Fruit fly (Drosophila melanogaster) whole organism, embryonic: ENCODE measurements around the gene CG43291.

ENCODE experiments used
- CG11398 ChIP-seq: fragments of 200-800 bp; sonication (Bioruptor generic); optimal IDR thresholded peaks from 2 replicates; lab custom pipeline; 2016; ENCODE audit warnings: missing biosample characterization, missing genetic modification characterization
- CG1233 ChIP-seq: fragments of 200-800 bp; sonication (Bioruptor generic); optimal IDR thresholded peaks from 4 replicates; lab custom pipeline; 2018; ENCODE audit warnings: missing biosample characterization, mild to moderate bottlenecking, missing genetic modification characterization
- CG12659 ChIP-seq: fragments of 200-800 bp; sonication (Bioruptor generic); optimal IDR thresholded peaks from 3 replicates; lab custom pipeline; 2017; ENCODE audit warnings: mild to moderate bottlenecking, missing biosample characterization, missing genetic modification reagents, missing genetic modification characterization
- CG15269 ChIP-seq: fragments of 200-800 bp; sonication (Bioruptor generic); optimal IDR thresholded peaks from 2 replicates; lab custom pipeline; 2018; ENCODE audit warnings: missing biosample characterization, mild to moderate bottlenecking, missing genetic modification characterization, moderate library complexity
- CG1603 ChIP-seq: fragments of 200-800 bp; sonication (Bioruptor generic); optimal IDR thresholded peaks from 2 replicates; lab custom pipeline; 2019; ENCODE audit warnings: missing biosample characterization, mild to moderate bottlenecking, missing genetic modification characterization, moderate library complexity
- CG17385 ChIP-seq: fragments of 200-800 bp; sonication (Bioruptor generic); optimal IDR thresholded peaks from 3 replicates; lab custom pipeline; 2018; ENCODE audit warnings: missing biosample characterization, mild to moderate bottlenecking, missing genetic modification characterization
- CG30403 ChIP-seq: fragments of 200-800 bp; sonication (Bioruptor generic); optimal IDR thresholded peaks from 3 replicates; lab custom pipeline; 2016; ENCODE audit warnings: missing biosample characterization, missing genetic modification characterization
- CG3163 ChIP-seq: fragments of 200-800 bp; sonication (Bioruptor generic); optimal IDR thresholded peaks from 3 replicates; lab custom pipeline; 2016; ENCODE audit warnings: missing biosample characterization, missing genetic modification characterization
- CG6765 ChIP-seq: fragments of 200-800 bp; sonication (Bioruptor generic); optimal IDR thresholded peaks from 3 replicates; lab custom pipeline; 2017; ENCODE audit warnings: missing biosample characterization, mild to moderate bottlenecking, missing genetic modification characterization
- CG8290 ChIP-seq, 3 experiments: fragments of 200-800 bp; sonication (Bioruptor generic); optimal IDR thresholded peaks; 2 replicates each; lab custom pipeline; 2016 to 2019; ENCODE audit warnings: missing biosample characterization in 3 of 3, missing genetic modification characterization in 3 of 3, mild to moderate bottlenecking in 2 of 3, moderate library complexity in 1 of 3
- CG9817 ChIP-seq: fragments of 200-800 bp; sonication (Bioruptor generic); optimal IDR thresholded peaks from 2 replicates; lab custom pipeline; 2018; ENCODE audit warnings: missing biosample characterization, mild to moderate bottlenecking, missing genetic modification characterization, moderate library complexity
- ERR ChIP-seq: fragments of 200-800 bp; sonication (Bioruptor generic); optimal IDR thresholded peaks from 2 replicates; lab custom pipeline; 2016; ENCODE audit warnings: missing biosample characterization, missing genetic modification characterization
- HLHmδ ChIP-seq: fragments of 200-800 bp; sonication (Bioruptor generic); optimal IDR thresholded peaks from 2 replicates; lab custom pipeline; 2018; ENCODE audit warnings: missing biosample characterization, mild to moderate bottlenecking, missing genetic modification characterization, moderate library complexity
- Hmr ChIP-seq: fragments of 200-800 bp; sonication (Bioruptor generic); optimal IDR thresholded peaks from 3 replicates; lab custom pipeline; 2017; ENCODE audit warnings: mild to moderate bottlenecking, missing biosample characterization, missing genetic modification reagents, missing genetic modification characterization
- Mad ChIP-seq: fragments of 200-800 bp; sonication (Bioruptor generic); optimal IDR thresholded peaks from 2 replicates; lab custom pipeline; 2016; ENCODE audit warnings: missing biosample characterization, missing genetic modification characterization
- Med ChIP-seq: fragments of 200-800 bp; sonication (Bioruptor generic); peaks from one replicate; lab custom pipeline; 2016; ENCODE audit warnings: missing biosample characterization, missing genetic modification characterization, mild to moderate bottlenecking, inconsistent platforms, moderate library complexity
- Meics ChIP-seq: fragments of 200-800 bp; sonication (Bioruptor generic); optimal IDR thresholded peaks from 2 replicates; lab custom pipeline; 2017; ENCODE audit warnings: missing biosample characterization, mild to moderate bottlenecking, missing genetic modification characterization
- Mrtf ChIP-seq: fragments of 200-800 bp; sonication (Bioruptor generic); IDR thresholded peaks from 3 replicates; pipeline ENCODE4 v1.3.6; 2022; ENCODE audit warnings: missing biosample characterization, missing genetic modification characterization
- NC2β ChIP-seq: fragments of 200-800 bp; sonication (Bioruptor generic); optimal IDR thresholded peaks from 2 replicates; lab custom pipeline; 2016; ENCODE audit warnings: missing biosample characterization, missing genetic modification characterization
- PHDP ChIP-seq: fragments of 200-800 bp; sonication (Bioruptor generic); optimal IDR thresholded peaks from 3 replicates; lab custom pipeline; 2018; ENCODE audit warnings: missing biosample characterization, mild to moderate bottlenecking, missing genetic modification characterization, moderate library complexity
- Rfx ChIP-seq: fragments of 200-800 bp; sonication (Bioruptor generic); IDR thresholded peaks from 2 replicates; pipeline ENCODE4 v1.3.6; 2022; ENCODE audit warnings: missing biosample characterization, missing genetic modification characterization
- Sox102F ChIP-seq: fragments of 200-800 bp; sonication (Bioruptor generic); optimal IDR thresholded peaks from 2 replicates; lab custom pipeline; 2018; ENCODE audit warnings: missing biosample characterization, mild to moderate bottlenecking, missing genetic modification characterization, moderate library complexity
- Taf1 ChIP-seq: fragments of 200-800 bp; sonication (Bioruptor generic); IDR thresholded peaks from 2 replicates; pipeline ENCODE4 v1.3.6; 2022; ENCODE audit warnings: missing biosample characterization, missing genetic modification characterization
- cg ChIP-seq: fragments of 200-800 bp; sonication (Bioruptor generic); optimal IDR thresholded peaks from 3 replicates; lab custom pipeline; 2019; ENCODE audit warnings: missing biosample characterization, mild to moderate bottlenecking, missing genetic modification characterization, moderate library complexity
- chinmo ChIP-seq: fragments of 200-800 bp; sonication (Bioruptor generic); IDR thresholded peaks from 4 replicates; pipeline ENCODE4 v1.3.6; 2022; ENCODE audit warnings: missing biosample characterization, missing genetic modification characterization; ENCODE audit not compliant: partially characterized antibody
- dysf ChIP-seq: fragments of 200-800 bp; sonication (Bioruptor generic); IDR thresholded peaks from 3 replicates; pipeline ENCODE4 v1.3.6; 2022; ENCODE audit warnings: missing biosample characterization, missing genetic modification characterization
- fru ChIP-seq: fragments of >200 bp; optimal IDR thresholded peaks from 2 replicates; lab custom pipeline; 2017
- grau ChIP-seq: fragments of 200-800 bp; optimal IDR thresholded peaks from 3 replicates; lab custom pipeline; 2019; ENCODE audit warnings: missing biosample characterization, mild to moderate bottlenecking, missing genetic modification characterization, moderate library complexity
- gsb ChIP-seq: fragments of 200-800 bp; sonication (Bioruptor generic); IDR thresholded peaks from 2 replicates; pipeline ENCODE4 v1.3.6; 2022; ENCODE audit warnings: missing biosample characterization, missing genetic modification characterization
- hth ChIP-seq: fragments of >200 bp; optimal IDR thresholded peaks from 2 replicates; lab custom pipeline; 2017; ENCODE audit warnings: inconsistent platforms
- klu ChIP-seq: fragments of 200-800 bp; sonication (Bioruptor generic); IDR thresholded peaks from 2 replicates; pipeline ENCODE4 v1.3.6; 2022; ENCODE audit warnings: missing biosample characterization, missing genetic modification characterization
- lab ChIP-seq: fragments of 200-800 bp; sonication (Bioruptor generic); optimal IDR thresholded peaks from 3 replicates; lab custom pipeline; 2017; ENCODE audit warnings: missing biosample characterization, missing genetic modification characterization, mild to moderate bottlenecking, moderate library complexity, missing genetic modification reagents
- nau ChIP-seq: fragments of 200-800 bp; sonication (Bioruptor generic); optimal IDR thresholded peaks from 3 replicates; lab custom pipeline; 2017; ENCODE audit warnings: missing biosample characterization, mild to moderate bottlenecking, missing genetic modification characterization, missing genetic modification reagents
- nerfin-1 ChIP-seq: fragments of 200-800 bp; sonication (Bioruptor generic); optimal IDR thresholded peaks from 3 replicates; lab custom pipeline; 2019; ENCODE audit warnings: missing biosample characterization, mild to moderate bottlenecking, missing genetic modification characterization, moderate library complexity
- nmo ChIP-seq: fragments of 200-800 bp; sonication (Bioruptor generic); optimal IDR thresholded peaks from 2 replicates; lab custom pipeline; 2018; ENCODE audit warnings: missing biosample characterization, mild to moderate bottlenecking, missing genetic modification characterization, moderate library complexity
- org-1 ChIP-seq: fragments of 200-800 bp; sonication (Bioruptor generic); optimal IDR thresholded peaks from 2 replicates; lab custom pipeline; 2017; ENCODE audit warnings: missing biosample characterization, missing genetic modification characterization
- pb ChIP-seq: fragments of 200-800 bp; sonication (Bioruptor generic); optimal IDR thresholded peaks from 3 replicates; lab custom pipeline; 2016; ENCODE audit warnings: missing biosample characterization, missing genetic modification characterization
- phol ChIP-seq: fragments of 200-800 bp; sonication (Bioruptor generic); optimal IDR thresholded peaks from 3 replicates; lab custom pipeline; 2018; ENCODE audit warnings: missing biosample characterization, mild to moderate bottlenecking, missing genetic modification characterization, moderate library complexity
- ranshi ChIP-seq: fragments of 200-800 bp; sonication (Bioruptor generic); IDR thresholded peaks from 2 replicates; pipeline ENCODE4 v1.3.6; 2022; ENCODE audit warnings: missing biosample characterization, missing genetic modification characterization
- sd ChIP-seq: fragments of 200-800 bp; sonication (Bioruptor generic); optimal IDR thresholded peaks from 3 replicates; lab custom pipeline; 2018; ENCODE audit warnings: missing biosample characterization, mild to moderate bottlenecking, missing genetic modification characterization, moderate library complexity
- sim ChIP-seq: fragments of 200-800 bp; sonication (Bioruptor generic); IDR thresholded peaks from 2 replicates; pipeline ENCODE4 v1.3.6; 2022; ENCODE audit warnings: missing biosample characterization, missing genetic modification characterization
- slbo ChIP-seq: fragments of 200-800 bp; sonication (Bioruptor generic); IDR thresholded peaks from 2 replicates; pipeline ENCODE4 v1.3.6; 2022; ENCODE audit warnings: missing biosample characterization, missing genetic modification characterization
- so ChIP-seq: fragments of 200-800 bp; sonication (Bioruptor generic); IDR thresholded peaks from 3 replicates; pipeline ENCODE4 v1.3.6; 2022; ENCODE audit warnings: missing biosample characterization, missing genetic modification characterization
- sr ChIP-seq: fragments of 200-800 bp; sonication (Bioruptor generic); IDR thresholded peaks from 3 replicates; pipeline ENCODE4 v1.3.6; 2022; ENCODE audit warnings: missing biosample characterization, missing genetic modification characterization
- tgo ChIP-seq: fragments of 200-800 bp; sonication (Bioruptor generic); IDR thresholded peaks from 3 replicates; pipeline ENCODE4 v1.3.6; 2022; ENCODE audit warnings: missing biosample characterization, missing genetic modification characterization
- tx ChIP-seq: fragments of 200-800 bp; sonication (Bioruptor generic); optimal IDR thresholded peaks from 2 replicates; lab custom pipeline; 2016; ENCODE audit warnings: missing biosample characterization, missing genetic modification characterization
- unpg ChIP-seq: fragments of 200-800 bp; sonication (Bioruptor generic); optimal IDR thresholded peaks from 3 replicates; lab custom pipeline; 2018; ENCODE audit warnings: missing biosample characterization, mild to moderate bottlenecking, missing genetic modification characterization, moderate library complexity

CG43291 gene

DNA sequence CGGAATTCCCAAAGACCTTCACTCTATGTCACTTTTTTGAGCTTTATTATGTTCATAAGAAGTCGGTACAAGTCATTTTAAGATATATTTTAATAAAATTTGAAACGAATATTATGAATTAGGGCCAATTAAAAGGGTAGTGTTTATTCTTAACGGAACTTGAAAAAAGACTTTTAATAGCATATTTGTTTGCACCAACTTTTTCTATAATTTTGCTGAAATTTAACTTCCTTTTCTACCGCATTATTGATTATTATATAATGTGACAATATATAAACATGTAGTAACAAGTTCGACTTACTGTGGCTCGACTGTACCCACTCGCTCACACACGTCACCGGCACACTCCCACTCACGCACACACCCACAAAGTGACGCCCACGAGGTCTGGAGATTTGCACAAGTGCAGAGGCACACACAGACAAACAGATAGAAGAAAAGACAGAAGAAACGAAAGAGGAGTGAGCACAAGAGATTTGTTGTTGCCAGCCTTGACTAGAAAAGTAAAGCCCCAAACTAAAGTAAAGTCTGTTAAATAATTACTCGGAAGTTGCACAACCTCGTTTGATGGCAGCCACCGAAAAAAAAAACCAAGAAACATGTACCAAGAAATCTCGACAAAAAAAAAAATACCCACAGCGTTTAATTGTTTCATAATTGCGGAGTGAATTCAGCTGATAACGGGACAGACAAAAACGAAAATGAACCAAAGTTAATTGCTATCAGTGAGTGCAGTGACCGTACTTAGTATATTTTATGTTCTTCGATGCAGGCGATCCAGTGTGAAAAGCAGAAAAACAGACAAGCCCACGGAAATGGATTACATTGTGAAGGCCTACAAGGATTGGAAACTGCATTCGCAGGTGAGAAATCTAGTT, 45.7 kb upstream of the CG43291 start (continued):
- TF ChIP-seq nau (GFP tag; lab: Kevin White, UChicago) (no peak), Sox102F (GFP tag; lab: Kevin White, UChicago) (peak; percentile 40), nmo (GFP tag; lab: Kevin White, UChicago) (peak; percentile 22), Hmr (GFP tag; lab: Kevin White, UChicago) (peak; percentile 37), CG30403 (peak; percentile 23), dysf (GFP tag; lab: Robert Waterston, UW) (0 out of 3 replicates have a peak, but pooled peaks have one; percentile 30), gsb (GFP tag; lab: Robert Waterston, UW) (0 out of 2 replicates have a peak, but pooled peaks have one; percentile 18), phol (tag; lab: Kevin White, UChicago) (peak; percentile 35), Meics (peak; percentile 25), so (GFP tag; lab: Robert Waterston, UW) (0 out of 3 replicates have a peak, but pooled peaks have one; percentile 9), fru (lab: Kevin White, UChicago) (no peak), nerfin-1 (no peak), cg (GFP tag; lab: Kevin White, UChicago) (peak; percentile 28), CG15269 (tag; lab: Kevin White, UChicago) (peak; percentile 21), CG9817 (tag; lab: Kevin White, UChicago) (peak; percentile 19), sd (tag; lab: Kevin White, UChicago) (no peak), CG1233 (GFP tag; lab: Kevin White, UChicago) (peak; percentile 20), grau (tag; lab: Kevin White, UChicago) (peak; percentile 82), PHDP (tag; lab: Kevin White, UChicago) (peak; percentile 7), NC2β (GFP tag; lab: Kevin White, UChicago) (no peak), CG3163 (no peak), tx (no peak), sim (GFP tag; lab: Robert Waterston, UW) (no peak), tgo (GFP tag; lab: Robert Waterston, UW) (peak; percentile 19; the same call in 1 of the 3 replicates), CG1603 (tag; lab: Kevin White, UChicago) (no peak), Med (GFP tag; lab: Kevin White, UChicago) (peak; percentile 69), lab (GFP tag; lab: Kevin White, UChicago) (peak; percentile 48), sr (GFP tag; lab: Robert Waterston, UW) (peak; percentile 98), klu (GFP tag; lab: Robert Waterston, UW) (no peak), CG12659 (peak; percentile 48), Rfx (GFP tag; lab: Robert Waterston, UW) (peak; percentile 29), org-1 (GFP tag; lab: Kevin White, UChicago) (peak; percentile 14), Mad (GFP tag; lab: Kevin White, UChicago) (no peak), ranshi (no peak), CG17385 (peak; percentile 1), unpg (GFP tag; lab: Kevin White, UChicago) (peak; percentile 3), ERR (GFP tag; lab: Kevin White, UChicago) (no peak), Mrtf (GFP tag; lab: Robert Waterston, UW) (no peak), Taf1 (GFP tag; lab: Robert Waterston, UW) (no peak), CG6765 (GFP tag; lab: Kevin White, UChicago) (peak; percentile 33), pb (no peak), CG8290 (GFP tag; optimal IDR thresholded peaks at IDR 0.05; lab: Kevin White, UChicago) (no peak), CG8290 (tag; optimal IDR thresholded peaks at IDR 0.05; lab: Kevin White, UChicago) (peak in 1 of 2 experiments; percentile 15), slbo (peak; percentile 29; the same call in 1 of the 2 replicates), CG11398 (GFP tag; lab: Kevin White, UChicago) (no peak), HLHmδ (GFP tag; lab: Kevin White, UChicago) (no peak), hth (lab: Kevin White, UChicago) (no peak), chinmo (GFP tag; lab: Robert Waterston, UW) (0 out of 4 replicates have a peak, but pooled peaks have one; percentile 26)
- TF ChIP-seq, all 482 proteins: peak for 78
